Fruit fly (Drosophila melanogaster) whole organism, embryonic: ENCODE results near the gene CG14694.

Source experiments
- Antp ChIP-seq: fragments of 200-800 bp; sonication (Bioruptor generic); optimal IDR thresholded peaks from 3 replicates; lab custom pipeline; 2016; ENCODE audit warnings: missing biosample characterization, missing genetic modification characterization
- Atf-2 ChIP-seq: fragments of 200-800 bp; sonication (Bioruptor generic); optimal IDR thresholded peaks from 2 replicates; lab custom pipeline; 2016; ENCODE audit warnings: missing biosample characterization, missing genetic modification characterization
- CG1024 ChIP-seq: fragments of 200-800 bp; sonication (Bioruptor generic); IDR thresholded peaks from 2 replicates; pipeline ENCODE4 v1.3.6; 2022; ENCODE audit warnings: missing biosample characterization, missing genetic modification characterization
- CG11247 ChIP-seq: fragments of 200-800 bp; sonication (Bioruptor generic); IDR thresholded peaks from 2 replicates; pipeline ENCODE4 v1.3.6; 2022; ENCODE audit warnings: missing biosample characterization, missing genetic modification characterization
- CG11696 ChIP-seq: fragments of 200-800 bp; sonication (Bioruptor generic); IDR thresholded peaks from 2 replicates; pipeline ENCODE4 v1.3.6; 2022; ENCODE audit warnings: missing biosample characterization, missing genetic modification characterization
- CG12071 ChIP-seq: fragments of 200-800 bp; sonication (Bioruptor generic); optimal IDR thresholded peaks from 3 replicates; lab custom pipeline; 2018; ENCODE audit warnings: missing biosample characterization, mild to moderate bottlenecking, missing genetic modification characterization
- CG12659 ChIP-seq: fragments of 200-800 bp; sonication (Bioruptor generic); optimal IDR thresholded peaks from 3 replicates; lab custom pipeline; 2017; ENCODE audit warnings: mild to moderate bottlenecking, missing biosample characterization, missing genetic modification reagents, missing genetic modification characterization
- CG13775 ChIP-seq: fragments of 200-800 bp; sonication (Bioruptor generic); optimal IDR thresholded peaks from 3 replicates; lab custom pipeline; 2017; ENCODE audit warnings: missing biosample characterization, mild to moderate bottlenecking, missing genetic modification characterization
- CG18476 ChIP-seq: fragments of 200-800 bp; sonication (Bioruptor generic); optimal IDR thresholded peaks from 2 replicates; lab custom pipeline; 2016; ENCODE audit warnings: missing biosample characterization, mild to moderate bottlenecking, missing genetic modification characterization
- CG3065 ChIP-seq: fragments of 200-800 bp; sonication (Bioruptor generic); optimal IDR thresholded peaks from 2 replicates; lab custom pipeline; 2016; ENCODE audit warnings: missing biosample characterization, missing genetic modification characterization
- CG32767 ChIP-seq: fragments of 200-800 bp; sonication (Bioruptor generic); IDR thresholded peaks from 2 replicates; pipeline ENCODE4 v1.3.6; 2022; ENCODE audit warnings: missing biosample characterization, missing genetic modification characterization
- CG3281 ChIP-seq: fragments of 200-800 bp; sonication (Bioruptor generic); optimal IDR thresholded peaks from 3 replicates; lab custom pipeline; 2017; ENCODE audit warnings: missing biosample characterization, mild to moderate bottlenecking, missing genetic modification characterization
- CG4617 ChIP-seq: fragments of 200-800 bp; sonication (Bioruptor generic); optimal IDR thresholded peaks from 3 replicates; lab custom pipeline; 2016; ENCODE audit warnings: missing biosample characterization, missing genetic modification characterization, borderline replicate concordance
- CG4730 ChIP-seq: fragments of 200-800 bp; sonication (Bioruptor generic); IDR thresholded peaks from 2 replicates; pipeline ENCODE4 v1.3.6; 2022; ENCODE audit warnings: missing biosample characterization, missing genetic modification characterization
- CG4854 ChIP-seq: fragments of 200-800 bp; sonication (Bioruptor generic); optimal IDR thresholded peaks from 2 replicates; lab custom pipeline; 2016; ENCODE audit warnings: missing biosample characterization, missing genetic modification characterization, inconsistent platforms
- CG5245 ChIP-seq: fragments of 200-800 bp; sonication (Bioruptor generic); optimal IDR thresholded peaks from 3 replicates; lab custom pipeline; 2016; ENCODE audit warnings: missing biosample characterization, missing genetic modification characterization
- CG6689 ChIP-seq: fragments of 200-800 bp; sonication (Bioruptor generic); IDR thresholded peaks from 2 replicates; pipeline ENCODE4 v1.3.6; 2022; ENCODE audit warnings: missing biosample characterization, missing genetic modification characterization
- CG7271 ChIP-seq: fragments of 200-800 bp; sonication (Bioruptor generic); optimal IDR thresholded peaks from 2 replicates; lab custom pipeline; 2018; ENCODE audit warnings: missing biosample characterization, mild to moderate bottlenecking, missing genetic modification characterization, moderate library complexity
- CG8089 ChIP-seq: fragments of 200-800 bp; sonication (Bioruptor generic); optimal IDR thresholded peaks from 3 replicates; lab custom pipeline; 2016; ENCODE audit warnings: missing biosample characterization, missing genetic modification characterization
- CrebB ChIP-seq: fragments of 200-800 bp; sonication (Bioruptor generic); optimal IDR thresholded peaks from 3 replicates; lab custom pipeline; 2018; ENCODE audit warnings: missing biosample characterization, mild to moderate bottlenecking, missing genetic modification characterization
- E2f1 ChIP-seq: fragments of 200-800 bp; sonication (Bioruptor generic); IDR thresholded peaks from 2 replicates; pipeline ENCODE4 v1.3.6; 2022; ENCODE audit warnings: missing biosample characterization, missing genetic modification characterization
- Eip74EF ChIP-seq, 2 experiments: fragments of 200-800 bp in 1 of 2; fragments of >200 bp in 1 of 2; sonication (Bioruptor generic) in 1 of 2; optimal IDR thresholded peaks; 2 replicates each; lab custom pipeline; 2017 to 2019; ENCODE audit warnings: missing biosample characterization in 2 of 2, missing genetic modification characterization in 2 of 2, mild to moderate bottlenecking in 1 of 2, moderate library complexity in 1 of 2
- Elba2 ChIP-seq: fragments of 200-800 bp; sonication (Bioruptor generic); optimal IDR thresholded peaks from 3 replicates; lab custom pipeline; 2016; ENCODE audit warnings: missing biosample characterization, missing genetic modification characterization
- Hmx ChIP-seq: fragments of 200-800 bp; sonication (Bioruptor generic); optimal IDR thresholded peaks from 2 replicates; lab custom pipeline; 2016; ENCODE audit warnings: missing biosample characterization, missing genetic modification characterization
- Hr39 ChIP-seq: fragments of >200 bp; optimal IDR thresholded peaks from 2 replicates; lab custom pipeline; 2017
- Hr51 ChIP-seq, 2 experiments: fragments of 200-800 bp; sonication (Bioruptor generic); optimal IDR thresholded peaks; 2 replicates in 1 of 2; 3 replicates in 1 of 2; lab custom pipeline; 2016 to 2018; ENCODE audit warnings: missing biosample characterization in 2 of 2, missing genetic modification characterization in 2 of 2, mild to moderate bottlenecking in 1 of 2, moderate library complexity in 1 of 2
- MBD-R2 ChIP-seq: fragments of 200-800 bp; sonication (Bioruptor generic); IDR thresholded peaks from 2 replicates; pipeline ENCODE4 v1.3.6; 2022; ENCODE audit warnings: missing biosample characterization, missing genetic modification characterization
- Mad ChIP-seq: fragments of 200-800 bp; sonication (Bioruptor generic); optimal IDR thresholded peaks from 2 replicates; lab custom pipeline; 2016; ENCODE audit warnings: missing biosample characterization, missing genetic modification characterization
- Mes4 ChIP-seq: fragments of 200-800 bp; sonication (Bioruptor generic); optimal IDR thresholded peaks from 2 replicates; lab custom pipeline; 2016; ENCODE audit warnings: missing biosample characterization, missing genetic modification characterization
- Ptx1 ChIP-seq: fragments of 200-800 bp; sonication (Bioruptor generic); IDR thresholded peaks from 2 replicates; pipeline ENCODE4 v1.3.6; 2022; ENCODE audit warnings: missing biosample characterization, missing genetic modification characterization
- Rx ChIP-seq: fragments of 200-800 bp; sonication (Bioruptor generic); IDR thresholded peaks from 2 replicates; pipeline ENCODE4 v1.3.6; 2022; ENCODE audit warnings: missing biosample characterization, missing genetic modification characterization
- amos ChIP-seq: fragments of 200-800 bp; sonication (Bioruptor generic); IDR thresholded peaks from 2 replicates; pipeline ENCODE4 v1.3.6; 2022; ENCODE audit warnings: missing biosample characterization, missing genetic modification characterization; ENCODE audit not compliant: partially characterized antibody
- ara ChIP-seq: fragments of 200-800 bp; sonication (Bioruptor generic); IDR thresholded peaks from 2 replicates; pipeline ENCODE4 v1.3.6; 2022; ENCODE audit warnings: missing biosample characterization, missing genetic modification characterization
- bcd ChIP-seq: fragments of 200-800 bp; sonication (Bioruptor generic); optimal IDR thresholded peaks from 2 replicates; lab custom pipeline; 2017; ENCODE audit warnings: missing biosample characterization, mild to moderate bottlenecking, missing genetic modification characterization
- cas ChIP-seq: fragments of 200-800 bp; sonication (Bioruptor generic); IDR thresholded peaks from 2 replicates; pipeline ENCODE4 v1.3.6; 2022; ENCODE audit warnings: missing biosample characterization, missing genetic modification characterization
- danr ChIP-seq: fragments of 200-800 bp; sonication (Bioruptor generic); IDR thresholded peaks from 2 replicates; pipeline ENCODE4 v1.3.6; 2022; ENCODE audit warnings: missing biosample characterization, missing genetic modification characterization
- dimm ChIP-seq: fragments of 200-800 bp; sonication (Bioruptor generic); IDR thresholded peaks from 2 replicates; pipeline ENCODE4 v1.3.6; 2022; ENCODE audit warnings: missing biosample characterization, missing genetic modification characterization
- dmrt11E ChIP-seq: fragments of 200-800 bp; sonication (Bioruptor generic); optimal IDR thresholded peaks from 3 replicates; lab custom pipeline; 2018; ENCODE audit warnings: missing biosample characterization, mild to moderate bottlenecking, missing genetic modification characterization, moderate library complexity
- en ChIP-seq: fragments of 200-800 bp; sonication (Bioruptor generic); optimal IDR thresholded peaks from 2 replicates; lab custom pipeline; 2016; ENCODE audit warnings: missing biosample characterization, missing genetic modification characterization
- eve ChIP-seq, 2 experiments: fragments of >200 bp; optimal IDR thresholded peaks; 2 replicates each; lab custom pipeline; 2017; ENCODE audit warnings: missing biosample characterization in 2 of 2, missing genetic modification characterization in 2 of 2
- fd102C ChIP-seq: fragments of 200-800 bp; sonication (Bioruptor generic); optimal IDR thresholded peaks from 2 replicates; lab custom pipeline; 2018; ENCODE audit warnings: missing biosample characterization, mild to moderate bottlenecking, missing genetic modification characterization, moderate library complexity
- fu2 ChIP-seq: fragments of 200-800 bp; sonication (Bioruptor generic); optimal IDR thresholded peaks from 2 replicates; lab custom pipeline; 2016; ENCODE audit warnings: missing biosample characterization, missing genetic modification characterization
- grau ChIP-seq: fragments of 200-800 bp; optimal IDR thresholded peaks from 3 replicates; lab custom pipeline; 2019; ENCODE audit warnings: missing biosample characterization, mild to moderate bottlenecking, missing genetic modification characterization, moderate library complexity
- gt ChIP-seq: fragments of 200-800 bp; sonication (Bioruptor generic); IDR thresholded peaks from 2 replicates; pipeline ENCODE4 v1.3.6; 2022; ENCODE audit warnings: missing biosample characterization, missing genetic modification characterization
- lmd ChIP-seq: fragments of 200-800 bp; sonication (Bioruptor generic); IDR thresholded peaks from 2 replicates; pipeline ENCODE4 v1.3.6; 2022; ENCODE audit warnings: missing biosample characterization, missing genetic modification characterization
- salm ChIP-seq: fragments of 200-800 bp; sonication (Bioruptor generic); optimal IDR thresholded peaks from 2 replicates; lab custom pipeline; 2018; ENCODE audit warnings: missing biosample characterization, mild to moderate bottlenecking, missing genetic modification characterization
- schlank ChIP-seq: fragments of 200-800 bp; sonication (Bioruptor generic); optimal IDR thresholded peaks from 2 replicates; lab custom pipeline; 2018; ENCODE audit warnings: missing biosample characterization, mild to moderate bottlenecking, missing genetic modification characterization
- sd ChIP-seq: fragments of 200-800 bp; sonication (Bioruptor generic); optimal IDR thresholded peaks from 3 replicates; lab custom pipeline; 2018; ENCODE audit warnings: missing biosample characterization, mild to moderate bottlenecking, missing genetic modification characterization, moderate library complexity
- sug ChIP-seq: fragments of 200-800 bp; optimal IDR thresholded peaks from 2 replicates; lab custom pipeline; 2019; ENCODE audit warnings: missing biosample characterization, mild to moderate bottlenecking, missing genetic modification characterization, moderate library complexity
- z ChIP-seq: fragments of 200-800 bp; sonication (Bioruptor generic); IDR thresholded peaks from 3 replicates; pipeline ENCODE4 v1.3.6; 2022; ENCODE audit warnings: missing biosample characterization, missing genetic modification characterization
- zf30C ChIP-seq: fragments of 200-800 bp; sonication (Bioruptor generic); optimal IDR thresholded peaks from 3 replicates; lab custom pipeline; 2018; ENCODE audit warnings: missing biosample characterization, mild to moderate bottlenecking, missing genetic modification characterization

CG14694 gene

DNA sequence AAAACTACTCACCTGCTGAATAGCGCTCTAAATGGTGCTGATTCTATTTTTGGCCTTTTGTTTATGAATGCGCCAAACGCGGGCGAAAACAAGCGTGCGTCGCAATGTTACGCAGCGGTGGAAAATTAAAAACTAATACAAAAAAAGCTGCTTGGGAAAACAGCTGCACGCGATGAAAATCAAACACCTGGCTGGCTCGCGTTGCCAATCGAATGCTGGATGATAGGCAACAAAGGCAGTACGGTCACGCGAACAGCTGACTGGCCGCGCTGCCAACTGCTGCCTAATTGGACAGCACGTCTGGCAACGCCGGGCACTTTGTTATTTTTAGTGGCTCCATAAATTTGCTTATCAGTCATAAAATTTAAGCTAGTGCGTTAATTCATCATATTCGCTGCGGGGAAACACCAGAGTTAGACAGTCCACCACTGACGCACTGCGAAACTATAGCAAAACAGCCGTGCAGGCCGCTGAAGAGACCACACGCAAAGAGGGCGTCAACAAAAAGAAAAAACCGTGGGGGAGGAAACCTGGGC lies 8.9 kb upstream of the CG14694 start, which contains the start of the genes SelR and Tsp86D (continued):
- no peak for TF ChIP-seq CG8089
- peak; percentile 17 for TF ChIP-seq Antp
- peak; percentile 64 for TF ChIP-seq CG12659 (GFP tag; lab: Kevin White, UChicago)
- peak; percentile 95 for TF ChIP-seq sug (tag; lab: Kevin White, UChicago)
- TF ChIP-seq Rx: no peak; the same call in 1 of the 2 replicates
- no peak for TF ChIP-seq dmrt11E (tag; lab: Kevin White, UChicago)
- TF ChIP-seq CG3281 (GFP tag; lab: Kevin White, UChicago): peak; percentile 69
- TF ChIP-seq CG12071 (GFP tag; lab: Kevin White, UChicago): peak; percentile 47
- TF ChIP-seq CG18476 (GFP tag; lab: Kevin White, UChicago): no peak
- peak; percentile 45; the same call in 1 of the 2 replicates for TF ChIP-seq CG32767 (GFP tag; lab: Robert Waterston, UW)
- peak; percentile 32 for TF ChIP-seq grau
- no peak for TF ChIP-seq Atf-2
- 0 out of 3 replicates have a peak, but pooled peaks have one; percentile 8 for TF ChIP-seq z (GFP tag; lab: Robert Waterston, UW)
- no peak for TF ChIP-seq CG1024 (GFP tag; lab: Robert Waterston, UW)
- TF ChIP-seq bcd (GFP tag; lab: Kevin White, UChicago): peak; percentile 24
- TF ChIP-seq Mad (GFP tag; lab: Kevin White, UChicago): no peak
- TF ChIP-seq CG13775 (GFP tag; lab: Kevin White, UChicago): peak; percentile 6
- TF ChIP-seq en (GFP tag; lab: Kevin White, UChicago): no peak
- peak; percentile 97 for TF ChIP-seq MBD-R2 (GFP tag; lab: Robert Waterston, UW)
- peak in 1 of 2 experiments; percentile 32 for TF ChIP-seq Hr51 (GFP tag; optimal IDR thresholded peaks at IDR 0.05; lab: Kevin White, UChicago)
- no peak for TF ChIP-seq fu2 (GFP tag; lab: Kevin White, UChicago)
- no peak for TF ChIP-seq dimm (GFP tag; lab: Robert Waterston, UW)
- TF ChIP-seq Mes4 (GFP tag; lab: Kevin White, UChicago): no peak
- TF ChIP-seq schlank (tag; lab: Kevin White, UChicago): peak; percentile 6
- TF ChIP-seq CG11696 (GFP tag; lab: Robert Waterston, UW): 0 out of 2 replicates have a peak, but pooled peaks have one; percentile 29
- TF ChIP-seq Ptx1 (GFP tag; lab: Robert Waterston, UW): peak; percentile 21; the same call in 1 of the 2 replicates
- TF ChIP-seq salm (tag; lab: Kevin White, UChicago): peak; percentile 69
- peak; percentile 52 for TF ChIP-seq CrebB (tag; lab: Kevin White, UChicago)
- peak; percentile 73; the same call in 1 of the 2 replicates for TF ChIP-seq amos (GFP tag; lab: Robert Waterston, UW)
- no peak for TF ChIP-seq CG3065 (GFP tag; lab: Kevin White, UChicago)
- peak; percentile 86 for TF ChIP-seq CG4617 (GFP tag; lab: Kevin White, UChicago)
- no peak for TF ChIP-seq danr (GFP tag; lab: Robert Waterston, UW)
- TF ChIP-seq Eip74EF (GFP tag; optimal IDR thresholded peaks at IDR 0.05; lab: Kevin White, UChicago): peak in 1 of 2 experiments; percentile 46
- peak; percentile 10 for TF ChIP-seq CG7271 (tag; lab: Kevin White, UChicago)
- TF ChIP-seq sd (tag; lab: Kevin White, UChicago): peak; percentile 85
- no peak for TF ChIP-seq CG11247
- TF ChIP-seq CG6689 (GFP tag; lab: Robert Waterston, UW): no peak
- peak; percentile 99 for TF ChIP-seq CG4854 (GFP tag; lab: Kevin White, UChicago)
- TF ChIP-seq gt: no peak
- no peak for TF ChIP-seq Hmx (GFP tag; lab: Kevin White, UChicago)
- no peak for TF ChIP-seq cas
- no peak for TF ChIP-seq CG5245 (GFP tag; lab: Kevin White, UChicago)
- peak; percentile 68 for TF ChIP-seq Elba2 (GFP tag; lab: Kevin White, UChicago)
- no peak for TF ChIP-seq CG4730 (GFP tag; lab: Robert Waterston, UW)
- no peak for TF ChIP-seq lmd
- no peak for TF ChIP-seq fd102C (GFP tag; lab: Kevin White, UChicago)
- TF ChIP-seq zf30C: no peak
- no peak for TF ChIP-seq Hr39 (lab: Kevin White, UChicago)
- no peak for TF ChIP-seq E2f1 (GFP tag; lab: Robert Waterston, UW)
- TF ChIP-seq ara: no peak
- no peak for TF ChIP-seq eve (GFP tag; optimal IDR thresholded peaks at IDR 0.05; lab: Kevin White, UChicago)
